Fruit fly (Drosophila melanogaster): ENCODE results near the gene PH4alphaSG1.
A peak's percentile ranks its signal among the peaks of the same experiment; 100 is the strongest.

The PH4alphaSG1 gene

dm6 chr3R:30465775-30466494, 39.5 kb downstream of the PH4alphaSG1 start, which contains the start of gene PH4alphaEFB (continued):
- TF ChIP-seq H2.0 (GFP tag; IDR thresholded peaks at IDR 0.05) (no peak), sens-2 (GFP tag; IDR thresholded peaks at IDR 0.05) (peak; percentile 33; the same call in 1 of the 2 replicates), Nf-YC (tag; optimal IDR thresholded peaks at IDR 0.05) (peak; percentile 34)

- TF ChIP-seq CG18011 (GFP tag; optimal IDR thresholded peaks at IDR 0.05): peak; percentile 91
- no peak for TF ChIP-seq NFAT (GFP tag; IDR thresholded peaks at IDR 0.05)
These were observed 41.2 kb downstream of the PH4alphaSG1 start for dm6 chr3R:30464244-30464643.

- peak; percentile 24; the same call in 1 of the 3 replicates for TF ChIP-seq tgo (GFP tag; IDR thresholded peaks at IDR 0.05)
- peak; percentile 1 for TF ChIP-seq CG15011 (GFP tag; optimal IDR thresholded peaks at IDR 0.05)
- peak; percentile 17 for TF ChIP-seq CG8388 (GFP tag; optimal IDR thresholded peaks at IDR 0.05)
- peak; percentile 54 for TF ChIP-seq Med (GFP tag)
- no peak for TF ChIP-seq sima (GFP tag; optimal IDR thresholded peaks at IDR 0.05)
- no peak for TF ChIP-seq Aef1 (GFP tag; IDR thresholded peaks at IDR 0.05)
- TF ChIP-seq az2 (GFP tag; optimal IDR thresholded peaks at IDR 0.05): peak; percentile 10
- peak; percentile 26 for TF ChIP-seq bcd (GFP tag; optimal IDR thresholded peaks at IDR 0.05)
- peak; percentile 26 for TF ChIP-seq CG10979 (tag; optimal IDR thresholded peaks at IDR 0.05)
- peak; percentile 38 for TF ChIP-seq grau (tag; optimal IDR thresholded peaks at IDR 0.05)
- peak; percentile 10 for TF ChIP-seq Blimp-1 (GFP tag; optimal IDR thresholded peaks at IDR 0.05)
- TF ChIP-seq PHDP (tag; optimal IDR thresholded peaks at IDR 0.05): peak; percentile 29
- peak; percentile 41 for TF ChIP-seq Sox102F (GFP tag; optimal IDR thresholded peaks at IDR 0.05)
- TF ChIP-seq CG33557 (GFP tag; optimal IDR thresholded peaks at IDR 0.05): no peak
- no peak for TF ChIP-seq CG5245 (GFP tag; optimal IDR thresholded peaks at IDR 0.05)
- peak; percentile 43 for TF ChIP-seq CG12391 (tag; optimal IDR thresholded peaks at IDR 0.05)
- peak; percentile 23 for TF ChIP-seq CG13296 (GFP tag; optimal IDR thresholded peaks at IDR 0.05)
- peak; percentile 15 for TF ChIP-seq HHEX (GFP tag; optimal IDR thresholded peaks at IDR 0.05)
- TF ChIP-seq Sox100B (GFP tag; optimal IDR thresholded peaks at IDR 0.05): peak; percentile 35
- TF ChIP-seq Hmx (GFP tag; optimal IDR thresholded peaks at IDR 0.05): no peak
- peak; percentile 56 for TF ChIP-seq CG15269 (tag; optimal IDR thresholded peaks at IDR 0.05)
- TF ChIP-seq HLH3B (GFP tag; IDR thresholded peaks at IDR 0.05): peak; percentile 41; the same call in 1 of the 2 replicates
- no peak for TF ChIP-seq CG11093 (GFP tag; IDR thresholded peaks at IDR 0.05)
- peak; percentile 21 for TF ChIP-seq nom (GFP tag; optimal IDR thresholded peaks at IDR 0.05)
- TF ChIP-seq CG7786 (GFP tag; optimal IDR thresholded peaks at IDR 0.05): no peak
- TF ChIP-seq lola (GFP tag; optimal IDR thresholded peaks at IDR 0.05): peak in 1 of 3 experiments; percentile 31
- TF ChIP-seq unpg (GFP tag; optimal IDR thresholded peaks at IDR 0.05): peak; percentile 47
- TF ChIP-seq CG6689 (GFP tag; IDR thresholded peaks at IDR 0.05): 0 out of 2 replicates have a peak, but pooled peaks have one; percentile 37
- TF ChIP-seq Chrac-16 (GFP tag; optimal IDR thresholded peaks at IDR 0.05): no peak
- TF ChIP-seq CG18262 (tag; optimal IDR thresholded peaks at IDR 0.05): peak; percentile 33
- TF ChIP-seq slbo (GFP tag; IDR thresholded peaks at IDR 0.05): peak; percentile 59
- TF ChIP-seq CG11504 (tag; optimal IDR thresholded peaks at IDR 0.05): peak; percentile 59
- peak; percentile 18 for TF ChIP-seq Oli (tag; optimal IDR thresholded peaks at IDR 0.05)
- peak; percentile 42; the same call in 1 of the 2 replicates for TF ChIP-seq Ptx1 (GFP tag; IDR thresholded peaks at IDR 0.05)
- peak; percentile 28; the same call in 1 of the 2 replicates for TF ChIP-seq CG14441 (GFP tag; IDR thresholded peaks at IDR 0.05)
- no peak for TF ChIP-seq emc (GFP tag; optimal IDR thresholded peaks at IDR 0.05)
- TF ChIP-seq CG11696 (GFP tag; IDR thresholded peaks at IDR 0.05): peak; percentile 89
- TF ChIP-seq nerfin-1 (tag; optimal IDR thresholded peaks at IDR 0.05): no peak
- no peak for TF ChIP-seq Scr (GFP tag; IDR thresholded peaks at IDR 0.05; ENCODE audit: partially characterized antibody)
These were observed 43.7 kb downstream of the PH4alphaSG1 start for dm6 chr3R:30461608-30462243.
